Fruit fly (Drosophila melanogaster): ENCODE data around the gene Src64B.

dm6 chr3L:4627012-4627411, 1.0 kb upstream of the Src64B start:
- no peak for TF ChIP-seq dsf (GFP tag; optimal IDR thresholded peaks at IDR 0.05; ENCODE audit: borderline replicate concordance)
- no peak for TF ChIP-seq psq (GFP tag; optimal IDR thresholded peaks at IDR 0.05)
- TF ChIP-seq CrebA (GFP tag; optimal IDR thresholded peaks at IDR 0.05; ENCODE audit: borderline replicate concordance) = no peak
- no peak for TF ChIP-seq ey (GFP tag; optimal IDR thresholded peaks at IDR 0.05)
- no peak for TF ChIP-seq Hr83 (GFP tag; optimal IDR thresholded peaks at IDR 0.05; ENCODE audit: poor library complexity, severe bottlenecking)
- no peak for TF ChIP-seq sv (GFP tag; optimal IDR thresholded peaks at IDR 0.05)
